Fruit fly (Drosophila melanogaster): ENCODE measurements around the gene CG17283.

DNA sequence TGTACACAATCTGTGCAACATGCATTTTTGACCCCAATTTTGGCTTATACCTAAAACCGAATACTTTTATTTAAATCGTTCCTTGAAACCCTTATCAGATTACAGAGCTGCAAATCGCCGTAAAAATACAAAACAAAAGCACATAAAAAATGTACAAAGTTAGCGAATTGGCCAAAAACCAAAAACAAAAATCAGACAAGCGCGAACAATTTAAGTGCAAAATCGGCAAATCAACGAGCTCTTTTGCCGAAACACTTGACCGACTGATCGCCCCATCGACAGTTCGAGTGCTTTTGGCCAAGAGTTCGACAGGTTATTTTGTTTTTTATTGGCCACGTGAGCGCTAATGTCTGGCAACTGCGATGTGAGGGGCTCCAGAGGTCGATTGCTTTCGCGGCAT, 25.8 kb upstream of the CG17283 start:
- TF ChIP-seq GATAd (GFP tag; optimal IDR thresholded peaks at IDR 0.05), result no peak
- TF ChIP-seq OdsH (GFP tag; optimal IDR thresholded peaks at IDR 0.05), result no peak
- TF ChIP-seq Abd-B (GFP tag; optimal IDR thresholded peaks at IDR 0.05), result no peak
- TF ChIP-seq ey (GFP tag; optimal IDR thresholded peaks at IDR 0.05), result no peak
- no peak for TF ChIP-seq usp (GFP tag; optimal IDR thresholded peaks at IDR 0.05)
- TF ChIP-seq dsf (GFP tag; optimal IDR thresholded peaks at IDR 0.05; ENCODE audit: borderline replicate concordance), result no peak
- TF ChIP-seq lola (GFP tag; optimal IDR thresholded peaks at IDR 0.05), result no peak
- no peak for TF ChIP-seq sv (GFP tag; optimal IDR thresholded peaks at IDR 0.05)
- TF ChIP-seq Vsx2 (GFP tag; optimal IDR thresholded peaks at IDR 0.05; ENCODE audit: partially characterized antibody), result no peak
- no peak for TF ChIP-seq Jra (GFP tag; optimal IDR thresholded peaks at IDR 0.05)
- no peak for TF ChIP-seq pan (optimal IDR thresholded peaks at IDR 0.05)
